Fruit fly (Drosophila melanogaster) whole organism, pupa: ENCODE data around the gene Uba5.

Source experiments
- CG10348 ChIP-seq: fragments of 200-800 bp; sonication (Bioruptor generic); IDR thresholded peaks from 2 replicates; pipeline ENCODE4 v1.3.6; 2022; ENCODE audit warnings: missing biosample characterization, missing genetic modification characterization
- CG12605 ChIP-seq: fragments of 200-800 bp; sonication (Bioruptor generic); IDR thresholded peaks from 2 replicates; pipeline ENCODE4 v1.3.6; 2022; ENCODE audit warnings: missing biosample characterization, missing genetic modification characterization
- CG13204 ChIP-seq: fragments of 200-800 bp; sonication (Bioruptor generic); optimal IDR thresholded peaks from 2 replicates; lab custom pipeline; 2018; ENCODE audit warnings: missing biosample characterization, mild to moderate bottlenecking, missing genetic modification characterization, moderate library complexity
- CG14655 ChIP-seq: fragments of 200-800 bp; sonication (Bioruptor generic); optimal IDR thresholded peaks from 3 replicates; lab custom pipeline; 2017; ENCODE audit warnings: mild to moderate bottlenecking, missing biosample characterization, missing genetic modification reagents, missing genetic modification characterization
- CG15710 ChIP-seq: fragments of 200-800 bp; sonication (Bioruptor generic); optimal IDR thresholded peaks from 2 replicates; lab custom pipeline; 2018; ENCODE audit warnings: missing biosample characterization, mild to moderate bottlenecking, missing genetic modification characterization, moderate library complexity
- CG17806 ChIP-seq: fragments of 200-800 bp; sonication (Bioruptor generic); optimal IDR thresholded peaks from 2 replicates; lab custom pipeline; 2018; ENCODE audit warnings: missing biosample characterization, mild to moderate bottlenecking, missing genetic modification characterization, moderate library complexity
- CG32121 ChIP-seq: fragments of 200-800 bp; sonication (Bioruptor generic); IDR thresholded peaks from 2 replicates; pipeline ENCODE4 v1.3.6; 2022; ENCODE audit warnings: missing biosample characterization, missing genetic modification characterization
- CG34367 ChIP-seq: fragments of 200-800 bp; sonication (Bioruptor generic); optimal IDR thresholded peaks from 2 replicates; lab custom pipeline; 2018; ENCODE audit warnings: missing biosample characterization, mild to moderate bottlenecking, missing genetic modification characterization
- CG4496 ChIP-seq: fragments of 200-800 bp; sonication (Bioruptor generic); IDR thresholded peaks from 3 replicates; pipeline ENCODE4 v1.3.6; 2022; ENCODE audit warnings: missing biosample characterization, missing genetic modification characterization
- CG8159 ChIP-seq: fragments of 200-800 bp; sonication (Bioruptor generic); optimal IDR thresholded peaks from 3 replicates; lab custom pipeline; 2018; ENCODE audit warnings: missing biosample characterization, mild to moderate bottlenecking, missing genetic modification characterization, moderate library complexity
- CG8301 ChIP-seq: fragments of 200-800 bp; sonication (Bioruptor generic); optimal IDR thresholded peaks from 2 replicates; lab custom pipeline; 2018; ENCODE audit warnings: missing biosample characterization, mild to moderate bottlenecking, missing genetic modification characterization
- CG9948 ChIP-seq: fragments of 200-800 bp; sonication (Bioruptor generic); optimal IDR thresholded peaks from 2 replicates; lab custom pipeline; 2018; ENCODE audit warnings: missing biosample characterization, mild to moderate bottlenecking, missing genetic modification characterization, moderate library complexity
- D1 ChIP-seq: fragments of 200-800 bp; sonication (Bioruptor generic); optimal IDR thresholded peaks from 2 replicates; lab custom pipeline; 2018; ENCODE audit warnings: missing biosample characterization, mild to moderate bottlenecking, missing genetic modification characterization, moderate library complexity
- EcR ChIP-seq: fragments of 200-800 bp; sonication (Bioruptor generic); optimal IDR thresholded peaks from 3 replicates; lab custom pipeline; 2019; ENCODE audit warnings: missing biosample characterization, missing genetic modification characterization, mild to moderate bottlenecking, moderate library complexity, missing genetic modification reagents
- Ets98B ChIP-seq: fragments of 200-800 bp; sonication (Bioruptor generic); IDR thresholded peaks from 2 replicates; pipeline ENCODE4 v1.3.6; 2022; ENCODE audit warnings: missing biosample characterization, missing genetic modification characterization
- Pif1A ChIP-seq: fragments of 200-800 bp; sonication (Bioruptor generic); optimal IDR thresholded peaks from 3 replicates; lab custom pipeline; 2016; ENCODE audit warnings: missing biosample characterization, missing genetic modification characterization
- Pif1B ChIP-seq: fragments of 200-800 bp; sonication (Bioruptor generic); optimal IDR thresholded peaks from 3 replicates; lab custom pipeline; 2016; ENCODE audit warnings: missing biosample characterization, missing genetic modification characterization
- Snoo ChIP-seq: fragments of 200-800 bp; sonication (Bioruptor generic); optimal IDR thresholded peaks from 3 replicates; lab custom pipeline; 2017; ENCODE audit warnings: missing biosample characterization, mild to moderate bottlenecking, missing genetic modification characterization, inconsistent platforms
- fd96Ca ChIP-seq: fragments of 200-800 bp; sonication (Bioruptor generic); IDR thresholded peaks from 3 replicates; pipeline ENCODE4 v1.3.6; 2022; ENCODE audit warnings: missing biosample characterization, missing genetic modification characterization
- gl ChIP-seq: fragments of 200-800 bp; sonication (Bioruptor generic); optimal IDR thresholded peaks from 2 replicates; lab custom pipeline; 2018; ENCODE audit warnings: missing biosample characterization, mild to moderate bottlenecking, missing genetic modification characterization
- rn ChIP-seq: fragments of 200-800 bp; sonication (Bioruptor generic); IDR thresholded peaks from 2 replicates; pipeline ENCODE4 v1.3.6; 2022; ENCODE audit warnings: missing biosample characterization, missing genetic modification characterization

Gene Uba5

dm6 chrX:11483297-11483696, at the start of gene Uba5:
Gene Uba5, plus strand, starts transcription at chrX:11483518.
- TF ChIP-seq gl (tag; lab: Kevin White, UChicago) (no peak), CG34367 (tag; lab: Kevin White, UChicago) (no peak), CG12605 (GFP tag; lab: Robert Waterston, UW) (no peak), CG4496 (GFP tag; lab: Robert Waterston, UW) (peak; percentile 44; the same call in 1 of the 3 replicates), CG14655 (no peak), CG32121 (GFP tag; lab: Robert Waterston, UW) (no peak)

- no peak for TF ChIP-seq CG8159 (tag; lab: Kevin White, UChicago)
- no peak for TF ChIP-seq rn
- TF ChIP-seq EcR, result peak; percentile 95
Measured at dm6 chrX:11433930-11434329, 49.4 kb upstream of the Uba5 start.

- TF ChIP-seq rn (no peak), EcR (peak; percentile 36)
Measured at dm6 chrX:11439270-11439669, 44.0 kb upstream of the Uba5 start.

- no peak for TF ChIP-seq rn
- TF ChIP-seq CG15710 (tag; lab: Kevin White, UChicago), result no peak
- TF ChIP-seq Pif1B (GFP tag; lab: Kevin White, UChicago), result no peak
- TF ChIP-seq CG8159 (tag; lab: Kevin White, UChicago), result no peak
- no peak for TF ChIP-seq D1 (tag; lab: Kevin White, UChicago)
- no peak for TF ChIP-seq CG13204 (GFP tag; lab: Kevin White, UChicago)
- TF ChIP-seq CG34367 (tag; lab: Kevin White, UChicago), result no peak
- TF ChIP-seq gl (tag; lab: Kevin White, UChicago), result no peak
- TF ChIP-seq Snoo (tag; lab: Kevin White, UChicago), result no peak
- no peak for TF ChIP-seq CG8301 (tag; lab: Kevin White, UChicago)
- TF ChIP-seq CG12605 (GFP tag; lab: Robert Waterston, UW), result no peak
- TF ChIP-seq CG32121 (GFP tag; lab: Robert Waterston, UW), result no peak
- no peak for TF ChIP-seq CG9948
- no peak for TF ChIP-seq fd96Ca (GFP tag; lab: Robert Waterston, UW)
- TF ChIP-seq EcR, result no peak
Measured at dm6 chrX:11440944-11441343, 42.4 kb upstream of the Uba5 start.

dm6 chrX:11441829-11442634, 41.3 kb upstream of the Uba5 start, which contains the start of gene Sk1:
Gene Sk1, plus strand, starts transcription at chrX:11442539.
- TF ChIP-seq Pif1B (GFP tag; lab: Kevin White, UChicago) (no peak), CG8301 (tag; lab: Kevin White, UChicago) (no peak), CG4496 (GFP tag; lab: Robert Waterston, UW) (0 out of 3 replicates have a peak, but pooled peaks have one; percentile 12), Snoo (tag; lab: Kevin White, UChicago) (peak; percentile 19), CG13204 (GFP tag; lab: Kevin White, UChicago) (no peak), CG12605 (GFP tag; lab: Robert Waterston, UW) (no peak)

dm6 chrX:11446792-11447405, 36.4 kb upstream of the Uba5 start:
- TF ChIP-seq CG9948, result peak; percentile 66
- TF ChIP-seq CG13204 (GFP tag; lab: Kevin White, UChicago), result no peak
- no peak for TF ChIP-seq D1 (tag; lab: Kevin White, UChicago)
- TF ChIP-seq CG17806 (tag; lab: Kevin White, UChicago), result peak; percentile 62
- 0 out of 2 replicates have a peak, but pooled peaks have one; percentile 45 for TF ChIP-seq rn
- TF ChIP-seq Ets98B (GFP tag; lab: Robert Waterston, UW), result peak; percentile 87
- TF ChIP-seq CG32121 (GFP tag; lab: Robert Waterston, UW), result peak; percentile 89
- peak; percentile 70; the same call in 1 of the 2 replicates for TF ChIP-seq CG10348 (GFP tag; lab: Robert Waterston, UW)
- peak; percentile 76 for TF ChIP-seq Pif1B (GFP tag; lab: Kevin White, UChicago)
- TF ChIP-seq CG8159 (tag; lab: Kevin White, UChicago), result peak; percentile 68
- peak; percentile 87 for TF ChIP-seq CG12605 (GFP tag; lab: Robert Waterston, UW)
- TF ChIP-seq CG4496 (GFP tag; lab: Robert Waterston, UW), result peak; percentile 95
- peak; percentile 72 for TF ChIP-seq CG34367 (tag; lab: Kevin White, UChicago)
- peak; percentile 68 for TF ChIP-seq CG8301 (tag; lab: Kevin White, UChicago)
- TF ChIP-seq CG14655, result peak; percentile 76
- TF ChIP-seq fd96Ca (GFP tag; lab: Robert Waterston, UW), result peak; percentile 94
- peak; percentile 76 for TF ChIP-seq Snoo (tag; lab: Kevin White, UChicago)
- TF ChIP-seq EcR, result no peak
- peak; percentile 50 for TF ChIP-seq gl (tag; lab: Kevin White, UChicago)
- TF ChIP-seq CG15710 (tag; lab: Kevin White, UChicago), result peak; percentile 69
- peak; percentile 75 for TF ChIP-seq Pif1A (GFP tag; lab: Kevin White, UChicago)
- TF ChIP-seq, all 21 proteins: peak for 18
